Worm (Caenorhabditis elegans): Measurements from ENCODE around the gene swt-2.

DNA sequence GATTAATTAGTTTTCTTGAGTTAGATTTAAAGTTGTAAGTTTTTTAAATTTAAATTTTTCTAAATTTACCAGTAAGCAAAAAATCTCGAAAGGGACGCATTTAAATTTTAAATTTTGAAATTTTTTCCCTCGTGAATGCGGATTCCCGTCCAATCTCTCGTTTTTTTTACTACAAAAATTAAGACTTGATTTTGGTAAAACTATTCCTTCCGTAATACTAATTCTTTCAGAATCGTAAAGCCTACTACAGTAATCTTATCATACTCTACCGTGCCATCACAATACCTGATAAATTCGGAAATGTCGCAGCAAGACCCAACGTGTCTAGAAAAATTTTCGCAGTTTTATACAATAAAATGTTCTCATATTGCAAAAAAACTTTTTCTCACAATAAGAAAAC is 15.2 kb downstream of the swt-2 start, which contains the start of the genes C54F6.19 and nhx-3:
- TF ChIP-seq lir-1 (GFP tag; conservative IDR thresholded peaks at IDR 0.05): no peak
- no peak for TF ChIP-seq ceh-40 (GFP tag; IDR thresholded peaks at IDR 0.05)
- TF ChIP-seq dpff-1 (tag; optimal IDR thresholded peaks at IDR 0.05): no peak
- TF ChIP-seq F57A8.1 (GFP tag; optimal IDR thresholded peaks at IDR 0.05): no peak
- TF ChIP-seq egrh-3 (GFP tag; IDR thresholded peaks at IDR 0.05): no peak
- no peak for TF ChIP-seq nhr-179 (tag; optimal IDR thresholded peaks at IDR 0.05)

All from whole organism, young adult.